Worm (Caenorhabditis elegans) whole organism, dauer: ENCODE data around the gene clk-2.

ENCODE experiments used
- unc-62 ChIP-seq: sonication (generic microtip); optimal IDR thresholded peaks from 2 replicates; lab custom pipeline; 2017; ENCODE audit warnings: missing biosample characterization, missing genetic modification reagents, missing genetic modification characterization

clk-2 gene

DNA sequence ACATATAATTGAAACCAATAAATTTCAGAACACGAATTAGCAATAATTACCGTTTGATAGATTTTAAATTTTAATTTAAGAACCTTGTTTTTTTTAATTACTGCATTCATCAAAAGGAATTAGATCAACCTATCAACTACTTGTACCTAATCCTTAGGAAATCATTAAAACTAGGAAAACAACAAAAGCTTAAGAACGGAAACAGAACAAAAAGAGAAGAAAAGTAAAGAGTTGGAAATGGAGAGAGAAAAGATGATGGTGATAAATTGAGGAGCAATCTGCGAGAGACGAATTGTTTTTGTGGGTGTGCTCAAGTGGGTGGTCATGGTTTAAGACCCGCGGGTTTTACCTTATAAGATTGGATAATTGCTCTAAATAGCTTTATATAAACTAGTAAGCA lies 17.0 kb upstream of the clk-2 start:
- TF ChIP-seq unc-62 (GFP tag; lab: Kevin White, UChicago): no peak

DNA sequence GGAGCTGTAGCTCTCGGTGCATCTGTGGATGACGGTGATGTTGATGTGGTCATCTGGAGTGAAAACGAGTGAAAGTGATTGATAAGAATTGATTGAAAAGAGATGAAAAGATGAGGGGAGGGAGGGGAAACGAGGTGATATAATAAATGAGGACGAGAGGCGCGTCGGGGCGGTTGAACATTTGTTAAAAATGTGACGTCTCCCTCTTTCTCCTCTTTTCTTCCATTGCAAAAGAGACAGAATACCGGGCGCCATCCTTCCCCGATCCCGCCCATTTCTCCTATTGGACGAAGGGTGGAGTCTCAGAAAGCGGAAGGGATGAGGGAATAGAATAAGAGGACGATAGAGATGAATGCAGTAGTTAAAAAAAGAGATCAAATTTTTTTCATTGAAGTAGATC lies 16.3 kb upstream of the clk-2 start:
- no peak for TF ChIP-seq unc-62 (GFP tag; lab: Kevin White, UChicago)

DNA sequence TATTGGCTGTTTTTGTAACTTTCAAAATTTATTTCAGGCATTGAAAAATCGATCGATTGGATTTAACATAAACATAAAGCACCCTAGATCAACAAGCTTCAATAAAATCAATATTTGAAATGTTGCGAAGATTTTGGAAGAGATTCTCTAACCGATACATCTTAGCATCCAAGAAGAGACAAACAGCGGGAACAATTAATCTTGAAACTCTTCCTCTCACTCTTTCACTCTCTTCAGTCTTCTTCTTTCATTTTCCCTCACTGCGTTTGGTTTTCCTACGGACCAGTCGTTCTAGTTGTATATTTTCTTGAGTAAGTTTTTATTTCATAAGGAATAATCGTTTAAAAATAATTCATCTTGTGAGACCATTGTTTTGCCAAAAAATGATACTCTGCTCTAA lies 14.7 kb upstream of the clk-2 start:
- no peak for TF ChIP-seq unc-62 (GFP tag; lab: Kevin White, UChicago)

DNA sequence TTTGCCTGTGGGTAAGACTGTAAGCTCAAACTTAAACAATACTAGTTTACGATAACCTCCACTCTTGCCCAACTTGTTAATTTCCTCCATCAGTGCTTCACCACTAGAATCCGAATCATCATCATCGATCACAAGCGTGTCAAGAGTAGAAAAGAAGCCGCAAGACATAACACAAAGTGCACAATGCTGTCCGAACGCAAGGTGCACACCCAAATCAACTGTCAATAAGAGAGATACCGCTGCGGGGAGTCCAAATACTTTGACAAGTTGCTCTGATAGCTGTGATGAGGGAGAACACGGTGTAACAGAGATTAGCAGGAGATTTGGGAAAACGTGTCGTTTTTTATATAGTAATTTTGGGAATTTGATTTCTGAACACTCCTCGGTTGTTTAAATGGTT lies 13.1 kb upstream of the clk-2 start:
- no peak for TF ChIP-seq unc-62 (GFP tag; lab: Kevin White, UChicago)

DNA sequence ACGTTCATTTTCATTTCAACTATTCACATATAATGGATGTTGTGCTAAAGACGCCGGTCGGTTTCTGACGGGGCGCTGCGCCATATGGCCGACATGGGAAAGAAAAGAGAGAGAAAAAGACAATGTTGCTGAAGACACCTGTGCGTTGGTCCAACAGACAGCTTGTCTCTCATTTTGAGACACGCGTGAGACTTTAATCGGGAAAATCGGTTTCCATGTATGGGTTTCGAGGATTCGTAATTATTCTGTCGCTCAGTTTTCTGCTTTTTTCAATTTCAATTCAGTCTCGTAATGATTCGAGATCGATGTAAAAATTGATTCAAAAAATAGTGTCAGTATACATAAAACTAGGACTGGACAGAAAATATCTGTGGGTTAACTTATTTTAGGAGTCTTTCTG lies 12.5 kb upstream of the clk-2 start:
- TF ChIP-seq unc-62 (GFP tag; lab: Kevin White, UChicago): no peak

DNA sequence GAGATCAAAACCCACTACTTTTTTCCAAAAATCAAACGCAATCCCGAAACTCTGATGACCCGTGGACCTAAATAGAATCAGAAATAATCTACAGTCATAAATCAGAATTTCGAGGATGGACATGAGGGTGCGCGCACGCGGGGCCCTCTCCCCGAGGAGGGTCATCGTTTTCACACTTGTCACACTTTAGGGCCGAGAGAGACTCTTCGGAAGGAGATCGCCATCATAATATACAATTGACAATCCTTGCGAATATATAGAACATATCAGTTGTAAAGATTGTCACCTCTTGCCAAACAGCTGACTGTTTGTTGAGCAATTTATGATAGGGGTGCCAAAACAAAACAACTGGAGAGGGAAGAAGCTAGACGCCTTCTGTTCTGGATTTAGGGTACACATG lies 11.8 kb upstream of the clk-2 start:
- no peak for TF ChIP-seq unc-62 (GFP tag; lab: Kevin White, UChicago)

DNA sequence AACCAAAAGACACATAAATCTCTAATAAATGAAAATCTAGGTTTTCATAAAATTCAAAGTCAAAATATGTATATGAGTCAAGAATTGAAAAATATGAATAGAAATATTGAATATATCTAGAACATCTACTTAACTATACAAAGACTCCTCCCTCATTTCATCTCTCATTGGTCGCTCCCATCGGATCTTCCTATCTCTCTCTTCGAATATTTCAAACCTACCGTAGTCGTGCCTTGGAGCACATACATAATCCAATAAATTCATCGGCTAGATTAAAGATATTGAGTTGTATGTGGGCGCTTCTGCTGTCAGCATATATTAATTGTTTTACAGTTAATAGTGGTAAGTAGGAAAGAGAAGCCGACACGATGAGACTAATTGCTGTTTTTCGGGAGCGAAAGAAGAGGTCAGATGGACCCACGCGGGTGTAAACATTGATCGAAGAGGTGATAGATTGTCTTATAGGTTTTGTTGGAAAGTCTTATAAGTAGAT lies 8.7 kb upstream of the clk-2 start:
- no peak for TF ChIP-seq unc-62 (GFP tag; lab: Kevin White, UChicago)

DNA sequence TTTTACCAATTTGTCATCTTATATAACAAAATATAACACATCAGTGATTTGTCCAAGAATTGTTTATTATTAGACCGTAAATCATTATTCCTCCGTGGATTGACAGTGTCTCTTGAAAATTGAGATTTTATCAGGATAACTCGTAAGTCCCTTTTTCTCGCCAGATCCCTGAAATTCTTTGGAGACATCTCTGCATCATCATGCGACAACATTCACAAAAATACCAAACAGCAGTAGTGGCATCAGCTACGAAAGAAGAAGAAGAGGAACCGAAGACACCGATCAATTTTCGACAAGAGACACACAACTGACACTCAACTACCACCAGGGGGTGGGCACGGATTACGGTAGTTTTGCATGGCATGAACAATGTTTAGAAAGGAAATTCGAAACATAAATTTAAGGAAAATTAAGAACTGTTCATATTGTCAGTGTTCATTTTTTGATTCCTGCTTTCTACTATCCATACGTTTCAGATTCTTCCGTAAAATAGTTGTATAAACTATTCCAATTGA lies 6.6 kb upstream of the clk-2 start:
- TF ChIP-seq unc-62 (GFP tag; lab: Kevin White, UChicago): no peak

DNA sequence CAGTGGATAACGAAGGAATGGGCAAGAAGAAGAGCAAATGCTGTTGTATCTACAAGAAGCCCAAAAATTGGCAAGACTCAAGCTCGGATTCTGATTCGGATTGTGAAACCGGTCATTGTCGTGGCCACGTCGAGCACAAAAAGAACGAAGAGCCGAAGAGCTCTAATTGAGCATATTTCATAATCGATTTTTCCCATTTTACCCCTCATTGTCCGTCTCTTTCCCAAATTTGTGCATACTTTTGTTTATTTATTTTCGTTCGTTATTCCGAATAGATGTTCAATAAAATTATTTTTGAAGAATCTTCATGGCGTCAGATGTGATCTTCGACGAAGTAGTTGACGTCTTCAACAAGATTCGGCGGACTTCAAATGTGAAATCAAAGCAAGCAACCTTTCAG lies 2.8 kb upstream of the clk-2 start, which contains the start of gene lig-4:
lig-4 (plus strand) TSS at position 301 of the 400 bp plus-strand sequence.
- no peak for TF ChIP-seq unc-62 (GFP tag; lab: Kevin White, UChicago)

DNA sequence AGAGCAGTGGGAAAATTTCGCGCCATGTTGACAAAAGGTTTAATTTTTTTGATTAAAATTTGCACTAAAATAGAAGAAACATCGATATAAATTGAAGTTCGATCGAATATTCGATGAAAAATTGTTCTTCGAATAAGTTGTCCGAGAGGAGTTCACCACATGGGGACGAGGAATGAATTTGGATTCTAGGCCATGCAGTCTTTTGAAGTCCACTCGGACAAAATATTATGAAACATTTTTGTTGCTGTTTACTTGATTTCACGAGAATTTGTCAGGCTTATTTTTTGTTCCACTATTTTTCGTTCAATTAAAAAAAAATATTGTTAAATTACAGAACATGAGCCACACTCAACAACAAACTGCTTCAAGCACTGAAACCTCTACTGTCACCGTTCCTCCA lies 2.3 kb upstream of the clk-2 start, which contains the start of the genes cux-7 and C07H6.2:
cux-7 (minus strand) TSS at position 174 of the 400 bp plus-strand sequence.
C07H6.2 (plus strand) TSS at position 338 of the 400 bp plus-strand sequence.
- no peak for TF ChIP-seq unc-62 (GFP tag; lab: Kevin White, UChicago)

DNA sequence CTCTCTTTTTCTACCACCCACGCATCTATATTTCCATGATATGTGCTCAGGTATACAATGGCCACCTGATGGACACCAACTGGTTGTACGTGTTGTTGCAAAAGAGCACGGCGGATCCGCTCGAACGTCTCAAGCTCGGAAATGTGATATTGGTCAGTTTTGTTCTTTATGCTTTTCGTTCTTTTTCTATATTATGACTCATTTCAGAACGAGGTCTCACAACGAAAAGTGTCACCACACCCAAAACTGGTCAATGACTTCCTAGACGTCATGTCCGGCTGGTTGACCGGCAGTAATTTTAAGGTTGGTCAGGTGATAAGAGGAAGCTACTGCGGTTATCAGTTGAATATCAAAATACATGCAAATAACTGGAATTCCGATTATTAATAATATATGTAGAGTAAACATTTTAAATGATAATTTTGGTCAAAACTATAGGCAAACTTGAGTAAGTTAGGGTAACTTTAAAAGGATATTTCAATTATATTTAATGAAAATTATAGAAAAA lies 10.1 kb downstream of the clk-2 start, which contains the start of gene cls-1:
cls-1 (plus strand) TSS at position 51 of the 508 bp plus-strand sequence.
- TF ChIP-seq unc-62 (GFP tag; lab: Kevin White, UChicago): no peak

DNA sequence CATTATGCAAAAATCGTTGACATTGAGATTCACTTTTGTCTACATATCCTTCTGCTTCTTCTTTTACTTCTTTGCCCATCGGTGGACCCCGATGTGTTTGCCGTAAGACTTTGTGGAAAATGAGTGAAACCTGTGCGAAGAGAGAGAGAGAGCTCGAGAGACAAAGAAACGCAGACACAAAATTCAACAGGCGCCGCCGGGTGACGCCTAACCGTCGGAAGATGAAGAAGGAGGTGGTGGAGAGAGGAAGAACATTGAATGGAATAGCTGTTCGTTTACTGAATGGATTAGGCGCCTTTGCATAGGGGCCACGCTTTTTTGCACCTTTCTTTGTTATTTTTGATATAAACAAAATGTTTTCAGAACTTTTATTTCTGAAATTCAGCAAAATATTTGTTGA lies 11.3 kb downstream of the clk-2 start:
- TF ChIP-seq unc-62 (GFP tag; lab: Kevin White, UChicago): no peak

DNA sequence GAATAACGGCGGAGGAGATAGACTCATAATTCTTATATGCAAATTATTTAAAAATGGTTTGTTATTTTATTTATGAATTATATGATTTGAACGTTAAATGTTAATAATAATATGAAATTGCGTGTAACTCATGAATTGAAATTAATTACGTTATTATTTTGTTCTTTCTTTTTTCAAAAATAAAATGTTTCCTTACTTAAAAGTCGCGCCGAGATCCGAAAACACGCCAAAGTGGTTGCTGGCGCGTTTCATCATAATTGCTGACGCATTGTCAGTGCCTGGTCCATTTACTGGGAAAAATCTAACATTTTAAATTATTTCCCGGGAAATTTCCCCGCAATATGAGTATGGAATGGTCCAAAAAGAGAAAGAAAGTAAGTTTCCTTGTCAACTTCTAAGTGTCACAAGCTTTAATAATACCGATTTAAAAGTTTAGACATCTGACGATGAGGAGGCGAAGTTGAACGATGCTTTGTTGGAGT lies 18.9 kb downstream of the clk-2 start, which contains the start of the genes C07H6.9 and sap-140:
C07H6.9 (minus strand) TSS at position 51 of the 482 bp plus-strand sequence.
sap-140 (plus strand) TSS at position 318 of the 482 bp plus-strand sequence.
- no peak for TF ChIP-seq unc-62 (GFP tag; lab: Kevin White, UChicago)

DNA sequence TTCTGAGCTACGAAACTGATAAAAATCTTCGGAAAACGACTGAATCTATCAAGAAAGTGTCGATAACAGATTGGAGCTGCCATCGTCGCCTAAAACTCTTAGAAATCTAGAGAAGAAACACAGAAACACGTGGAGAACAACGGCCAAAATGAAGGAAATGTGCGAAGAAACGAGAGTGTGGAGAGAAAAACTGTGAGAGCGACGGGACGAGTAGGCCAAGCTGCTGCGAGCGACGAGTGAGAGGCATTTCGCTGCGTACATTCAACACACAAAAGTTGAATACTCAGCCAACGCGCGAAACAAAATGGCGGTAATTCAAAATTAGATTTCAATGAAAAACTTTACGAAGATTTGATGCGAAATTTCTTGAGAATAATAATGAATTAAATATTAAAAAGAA lies 20.0 kb downstream of the clk-2 start:
- TF ChIP-seq unc-62 (GFP tag; lab: Kevin White, UChicago): no peak

DNA sequence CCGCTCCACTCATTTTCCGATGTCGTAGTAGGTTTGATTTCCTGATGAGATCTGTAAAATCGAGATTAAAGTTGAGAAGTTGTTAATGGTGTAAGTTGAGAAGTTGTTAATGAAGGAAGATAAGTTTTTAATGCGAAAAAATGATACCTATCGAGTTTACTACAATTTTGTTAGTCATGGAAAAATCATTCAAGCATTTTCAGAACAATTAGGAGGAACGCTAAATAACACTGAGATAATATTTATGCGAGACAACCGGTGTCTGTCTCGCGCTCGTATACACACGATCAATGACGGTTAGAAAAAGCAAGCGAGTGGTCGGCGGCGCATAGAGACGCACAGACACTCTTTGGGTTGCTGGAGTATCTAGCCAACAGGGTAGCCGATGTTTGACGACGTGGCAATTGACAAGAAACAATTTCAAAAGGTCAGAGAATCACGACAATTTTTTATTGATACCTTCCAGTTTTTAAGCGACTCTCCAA lies 20.5 kb downstream of the clk-2 start, which contains the start of gene cgh-1:
cgh-1 (minus strand) TSS at position 51 of the 485 bp plus-strand sequence.
- no peak for TF ChIP-seq unc-62 (GFP tag; lab: Kevin White, UChicago)

DNA sequence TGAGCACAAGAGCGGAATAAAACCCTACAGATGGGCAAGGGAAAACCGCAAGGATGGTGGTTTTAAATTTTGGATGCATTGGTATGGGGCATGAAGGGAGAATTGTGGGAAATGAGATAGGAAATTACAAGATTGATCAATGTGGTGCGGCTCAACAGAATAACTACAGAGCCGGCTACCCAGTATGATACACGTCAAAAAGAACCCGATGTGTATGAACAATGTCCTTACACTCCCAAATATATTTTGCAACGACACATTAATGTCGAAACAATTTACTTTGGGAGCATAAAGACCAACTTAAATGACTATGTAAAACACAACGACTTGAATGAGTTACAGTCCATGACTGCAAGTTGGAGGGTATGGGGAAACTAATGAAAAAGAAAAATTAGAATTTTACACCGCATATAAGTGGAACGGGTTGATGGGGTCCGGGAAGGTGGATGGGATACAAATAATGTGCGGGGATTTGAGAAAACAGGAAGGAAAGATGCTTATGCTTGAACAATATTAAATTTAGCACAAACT lies 22.6 kb downstream of the clk-2 start:
- TF ChIP-seq unc-62 (GFP tag; lab: Kevin White, UChicago): no peak
